Worm (Caenorhabditis elegans) whole organism, early embryonic: ENCODE results near the gene srv-19.

Source experiments
- ama-1 ChIP-seq: fragments of 150-350 bp; optimal IDR thresholded peaks from 2 replicates; lab custom pipeline; 2014
- ceh-13 ChIP-seq: fragments of 200-800 bp; sonication (Bioruptor generic); optimal IDR thresholded peaks from 2 replicates; lab custom pipeline; 2018; ENCODE audit warnings: mild to moderate bottlenecking, missing genetic modification characterization, missing compliant biosample characterization
- hmbx-1 ChIP-seq: sonication (generic microtip); optimal IDR thresholded peaks from 2 replicates; lab custom pipeline; 2016; ENCODE audit warnings: mild to moderate bottlenecking, missing genetic modification characterization, missing compliant biosample characterization
- pes-1 ChIP-seq: fragments of 200-800 bp; sonication (Bioruptor generic); IDR thresholded peaks from 2 replicates; pipeline ENCODE4 v1.3.6; 2022; ENCODE audit warnings: missing genetic modification reagents, missing genetic modification characterization, missing compliant biosample characterization
- tbx-11 ChIP-seq: fragments of 200-800 bp; sonication (Bioruptor generic); IDR thresholded peaks from 2 replicates; pipeline ENCODE4 v1.3.6; 2022; ENCODE audit warnings: missing genetic modification characterization, missing compliant biosample characterization
- tbx-37 ChIP-seq: fragments of 200-800 bp; sonication (Bioruptor generic); conservative IDR thresholded peaks from 2 replicates; pipeline ENCODE4 v1.3.6; 2022; ENCODE audit warnings: missing genetic modification reagents, missing genetic modification characterization, missing compliant biosample characterization

ce11 chrIV:5923112-5923511 is 49.4 kb upstream of the srv-19 start:
- no peak for TF ChIP-seq ceh-13 (GFP tag; lab: Kevin White, UChicago)
- TF ChIP-seq tbx-37 (GFP tag; lab: Robert Waterston, UW) = no peak
- TF ChIP-seq hmbx-1 (tag; lab: Kevin White, UChicago) = no peak
- no peak for TF ChIP-seq pes-1 (GFP tag; lab: Robert Waterston, UW)
- TF ChIP-seq tbx-11 (GFP tag; lab: Robert Waterston, UW) = no peak
- TF ChIP-seq ama-1 (lab: Kevin White, UChicago) = no peak
